Fruit fly (Drosophila melanogaster): ENCODE measurements around the gene Rpn13R.

Gene Rpn13R

dm6 chrX:5083647-5084096 lies 48.0 kb upstream of the Rpn13R start (continued):
- peak; percentile 93 for TF ChIP-seq CG34376 (GFP tag; optimal IDR thresholded peaks at IDR 0.05)
- TF ChIP-seq CG3838 (GFP tag; optimal IDR thresholded peaks at IDR 0.05) = peak; percentile 58
- peak; percentile 93 for TF ChIP-seq jigr1 (GFP tag; IDR thresholded peaks at IDR 0.05)
- peak; percentile 90 for TF ChIP-seq CG8089 (GFP tag; optimal IDR thresholded peaks at IDR 0.05)
- peak; percentile 84 for TF ChIP-seq Blimp-1 (GFP tag; optimal IDR thresholded peaks at IDR 0.05)
- TF ChIP-seq CG11560 (tag; IDR thresholded peaks at IDR 0.05) = peak; percentile 87
- TF ChIP-seq yki (optimal IDR thresholded peaks at IDR 0.05) = no peak
- no peak for TF ChIP-seq BEAF-32 (GFP tag; optimal IDR thresholded peaks at IDR 0.05)
- TF ChIP-seq Hand (GFP tag; optimal IDR thresholded peaks at IDR 0.05) = peak; percentile 94
- peak; percentile 91 for TF ChIP-seq nau (GFP tag; optimal IDR thresholded peaks at IDR 0.05)
- TF ChIP-seq Dll (GFP tag; IDR thresholded peaks at IDR 0.05; ENCODE audit: partially characterized antibody) = peak; percentile 21; the same call in 2 of the 4 replicates
- peak; percentile 95 for TF ChIP-seq CG3847 (GFP tag; IDR thresholded peaks at IDR 0.05)
- TF ChIP-seq CG12769 (tag; optimal IDR thresholded peaks at IDR 0.05) = peak; percentile 98
- TF ChIP-seq twi (tag; optimal IDR thresholded peaks at IDR 0.05) = peak; percentile 75
- no peak for TF ChIP-seq Opbp (GFP tag; IDR thresholded peaks at IDR 0.05; ENCODE audit: partially characterized antibody)
- TF ChIP-seq NfI (GFP tag; optimal IDR thresholded peaks at IDR 0.05) = peak; percentile 93
- peak; percentile 89 for TF ChIP-seq Gsc (GFP tag; IDR thresholded peaks at IDR 0.05)
- TF ChIP-seq tio (GFP tag; optimal IDR thresholded peaks at IDR 0.05) = peak; percentile 84
- TF ChIP-seq GATAe (GFP tag; conservative IDR thresholded peaks at IDR 0.05) = no peak; the same call in 1 of the 2 replicates
- TF ChIP-seq CG14441 (GFP tag; IDR thresholded peaks at IDR 0.05) = peak; percentile 98
- TF ChIP-seq ewg (GFP tag; optimal IDR thresholded peaks at IDR 0.05) = peak; percentile 91
- peak in 1 of 2 experiments; percentile 59 for TF ChIP-seq crp (GFP tag; optimal IDR thresholded peaks at IDR 0.05)
- peak; percentile 93 for TF ChIP-seq az2 (GFP tag; optimal IDR thresholded peaks at IDR 0.05)
- TF ChIP-seq Hr39 (optimal IDR thresholded peaks at IDR 0.05) = no peak
- peak; percentile 90 for TF ChIP-seq CG12744 (GFP tag; optimal IDR thresholded peaks at IDR 0.05)
- TF ChIP-seq CG15269 (tag; optimal IDR thresholded peaks at IDR 0.05) = peak; percentile 92
- TF ChIP-seq Lpt (GFP tag; optimal IDR thresholded peaks at IDR 0.05) = no peak
- peak; percentile 96 for TF ChIP-seq caup (GFP tag; optimal IDR thresholded peaks at IDR 0.05; ENCODE audit: severe bottlenecking)
- TF ChIP-seq CG3726 (GFP tag; IDR thresholded peaks at IDR 0.05) = peak; percentile 96; the same call in 1 of the 3 replicates
- peak; percentile 92 for TF ChIP-seq ind (GFP tag; optimal IDR thresholded peaks at IDR 0.05)
- peak; percentile 95 for TF ChIP-seq CG12071 (GFP tag; optimal IDR thresholded peaks at IDR 0.05)
- TF ChIP-seq gro (GFP tag; optimal IDR thresholded peaks at IDR 0.05) = peak; percentile 96
- peak; percentile 93 for TF ChIP-seq CG2712 (tag; optimal IDR thresholded peaks at IDR 0.05)
- TF ChIP-seq prd (optimal IDR thresholded peaks at IDR 0.05) = no peak
- TF ChIP-seq prd (GFP tag; IDR thresholded peaks at IDR 0.05) = peak; percentile 98
- TF ChIP-seq CG11696 (GFP tag; IDR thresholded peaks at IDR 0.05) = peak; percentile 57
- TF ChIP-seq amos (GFP tag; IDR thresholded peaks at IDR 0.05; ENCODE audit: partially characterized antibody) = peak; percentile 32; the same call in 1 of the 2 replicates
- TF ChIP-seq CG7271 (tag; optimal IDR thresholded peaks at IDR 0.05) = peak; percentile 64
- TF ChIP-seq CG5180 (GFP tag; optimal IDR thresholded peaks at IDR 0.05) = peak; percentile 80
- peak; percentile 96 for TF ChIP-seq CG16779 (GFP tag; IDR thresholded peaks at IDR 0.05)
- peak; percentile 90 for TF ChIP-seq CG18262 (tag; optimal IDR thresholded peaks at IDR 0.05)
- TF ChIP-seq CG6654 (GFP tag; optimal IDR thresholded peaks at IDR 0.05) = peak; percentile 81
- peak; percentile 87 for TF ChIP-seq Nf-YA (GFP tag; IDR thresholded peaks at IDR 0.05)
- TF ChIP-seq CG9437 (GFP tag; optimal IDR thresholded peaks at IDR 0.05) = peak; percentile 81
- peak; percentile 95 for TF ChIP-seq Dad (GFP tag; optimal IDR thresholded peaks at IDR 0.05)
- TF ChIP-seq vfl (GFP tag; optimal IDR thresholded peaks at IDR 0.05) = peak; percentile 90
- peak; percentile 89 for TF ChIP-seq trh (GFP tag; optimal IDR thresholded peaks at IDR 0.05)
- no peak for TF ChIP-seq D (optimal IDR thresholded peaks at IDR 0.05)
- TF ChIP-seq D (GFP tag; optimal IDR thresholded peaks at IDR 0.05) = peak; percentile 92
- TF ChIP-seq CG6854 (GFP tag; optimal IDR thresholded peaks at IDR 0.05) = peak; percentile 93
- no peak for TF ChIP-seq gfzf (GFP tag; optimal IDR thresholded peaks at IDR 0.05)
